Fruit fly (Drosophila melanogaster) whole organism, pupa: ENCODE measurements around the gene CG5068.

Experiments used
- CG10348 ChIP-seq: fragments of 200-800 bp; sonication (Bioruptor generic); IDR thresholded peaks from 2 replicates; pipeline ENCODE4 v1.3.6; 2022; ENCODE audit warnings: missing biosample characterization, missing genetic modification characterization
- CG12605 ChIP-seq: fragments of 200-800 bp; sonication (Bioruptor generic); IDR thresholded peaks from 2 replicates; pipeline ENCODE4 v1.3.6; 2022; ENCODE audit warnings: missing biosample characterization, missing genetic modification characterization
- CG14655 ChIP-seq: fragments of 200-800 bp; sonication (Bioruptor generic); optimal IDR thresholded peaks from 3 replicates; lab custom pipeline; 2017; ENCODE audit warnings: mild to moderate bottlenecking, missing biosample characterization, missing genetic modification reagents, missing genetic modification characterization
- CG15710 ChIP-seq: fragments of 200-800 bp; sonication (Bioruptor generic); optimal IDR thresholded peaks from 2 replicates; lab custom pipeline; 2018; ENCODE audit warnings: missing biosample characterization, mild to moderate bottlenecking, missing genetic modification characterization, moderate library complexity
- CG32121 ChIP-seq: fragments of 200-800 bp; sonication (Bioruptor generic); IDR thresholded peaks from 2 replicates; pipeline ENCODE4 v1.3.6; 2022; ENCODE audit warnings: missing biosample characterization, missing genetic modification characterization
- CG34367 ChIP-seq: fragments of 200-800 bp; sonication (Bioruptor generic); optimal IDR thresholded peaks from 2 replicates; lab custom pipeline; 2018; ENCODE audit warnings: missing biosample characterization, mild to moderate bottlenecking, missing genetic modification characterization
- CG4496 ChIP-seq: fragments of 200-800 bp; sonication (Bioruptor generic); IDR thresholded peaks from 3 replicates; pipeline ENCODE4 v1.3.6; 2022; ENCODE audit warnings: missing biosample characterization, missing genetic modification characterization
- CG8301 ChIP-seq: fragments of 200-800 bp; sonication (Bioruptor generic); optimal IDR thresholded peaks from 2 replicates; lab custom pipeline; 2018; ENCODE audit warnings: missing biosample characterization, mild to moderate bottlenecking, missing genetic modification characterization
- D1 ChIP-seq: fragments of 200-800 bp; sonication (Bioruptor generic); optimal IDR thresholded peaks from 2 replicates; lab custom pipeline; 2018; ENCODE audit warnings: missing biosample characterization, mild to moderate bottlenecking, missing genetic modification characterization, moderate library complexity
- EcR ChIP-seq: fragments of 200-800 bp; sonication (Bioruptor generic); optimal IDR thresholded peaks from 3 replicates; lab custom pipeline; 2019; ENCODE audit warnings: missing biosample characterization, missing genetic modification characterization, mild to moderate bottlenecking, moderate library complexity, missing genetic modification reagents
- Ets98B ChIP-seq: fragments of 200-800 bp; sonication (Bioruptor generic); IDR thresholded peaks from 2 replicates; pipeline ENCODE4 v1.3.6; 2022; ENCODE audit warnings: missing biosample characterization, missing genetic modification characterization
- Pif1A ChIP-seq: fragments of 200-800 bp; sonication (Bioruptor generic); optimal IDR thresholded peaks from 3 replicates; lab custom pipeline; 2016; ENCODE audit warnings: missing biosample characterization, missing genetic modification characterization
- fd96Ca ChIP-seq: fragments of 200-800 bp; sonication (Bioruptor generic); IDR thresholded peaks from 3 replicates; pipeline ENCODE4 v1.3.6; 2022; ENCODE audit warnings: missing biosample characterization, missing genetic modification characterization
- rn ChIP-seq: fragments of 200-800 bp; sonication (Bioruptor generic); IDR thresholded peaks from 2 replicates; pipeline ENCODE4 v1.3.6; 2022; ENCODE audit warnings: missing biosample characterization, missing genetic modification characterization

DNA sequence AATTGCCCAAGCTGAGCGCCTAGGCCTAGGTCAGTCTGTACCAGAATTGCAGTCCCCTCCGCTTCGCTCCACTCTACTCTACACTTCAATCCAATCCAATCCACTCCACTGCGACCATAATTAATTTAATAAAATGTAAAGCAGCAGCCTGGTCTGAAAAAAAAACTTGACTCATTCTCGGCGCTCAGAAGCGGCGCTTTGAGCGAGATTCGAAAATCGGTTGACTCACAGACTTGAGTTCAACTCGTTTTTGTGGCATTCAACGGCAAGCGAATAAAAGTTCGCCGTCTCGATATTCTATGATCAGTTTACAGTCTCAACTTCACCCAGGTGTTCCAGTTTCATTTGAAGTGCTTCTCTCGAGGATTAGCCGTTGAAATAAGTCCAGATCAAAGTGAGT, 5.0 kb upstream of the CG5068 start, which contains the start of gene CG13314:
- TF ChIP-seq EcR (no peak), CG14655 (no peak), CG10348 (no peak), D1 (tag; lab: Kevin White, UChicago) (no peak), CG32121 (GFP tag; lab: Robert Waterston, UW) (no peak), rn (GFP tag; lab: Robert Waterston, UW) (no peak), CG34367 (tag; lab: Kevin White, UChicago) (no peak), CG12605 (GFP tag; lab: Robert Waterston, UW) (no peak), fd96Ca (GFP tag; lab: Robert Waterston, UW) (no peak), CG4496 (GFP tag; lab: Robert Waterston, UW) (no peak), Pif1A (GFP tag; lab: Kevin White, UChicago) (no peak), CG15710 (tag; lab: Kevin White, UChicago) (no peak), CG8301 (tag; lab: Kevin White, UChicago) (no peak), Ets98B (GFP tag; lab: Robert Waterston, UW) (no peak)
